Worm (Caenorhabditis elegans): ENCODE data around the gene F53A9.8.

Gene F53A9.8

ce11 chrX:8723127-8723600, 4.5 kb upstream of the F53A9.8 start, which contains the start of gene tnt-2:
Gene tnt-2 (minus strand): TSS chrX:8723550.
- TF ChIP-seq ceh-83 (GFP tag; optimal IDR thresholded peaks at IDR 0.05) (no peak), pha-4 (tag; optimal IDR thresholded peaks at IDR 0.05) (no peak), unc-39 (tag; optimal IDR thresholded peaks at IDR 0.05) (no peak), nhr-28 (tag; optimal IDR thresholded peaks at IDR 0.05) (no peak), ceh-43 (GFP tag; optimal IDR thresholded peaks at IDR 0.05) (no peak), M03D4.4 (tag; optimal IDR thresholded peaks at IDR 0.05) (no peak), mep-1 (tag; optimal IDR thresholded peaks at IDR 0.05) (no peak), lin-32 (GFP tag; optimal IDR thresholded peaks at IDR 0.05) (no peak), elt-1 (tag; optimal IDR thresholded peaks at IDR 0.05; ENCODE audit: borderline replicate concordance, insufficient read depth) (no peak), zip-8 (tag; optimal IDR thresholded peaks at IDR 0.05) (no peak), unc-62 (GFP tag; optimal IDR thresholded peaks at IDR 0.05) (no peak), nhr-2 (tag; optimal IDR thresholded peaks at IDR 0.05) (no peak), mab-5 (tag; optimal IDR thresholded peaks at IDR 0.05) (no peak), sptf-1 (tag; optimal IDR thresholded peaks at IDR 0.05) (no peak), snpc-4 (tag; optimal IDR thresholded peaks at IDR 0.05) (no peak), lsy-2 (tag; optimal IDR thresholded peaks at IDR 0.05) (no peak), ceh-39 (tag; optimal IDR thresholded peaks at IDR 0.05) (no peak), ztf-11 (tag; optimal IDR thresholded peaks at IDR 0.05) (no peak), cnd-1 (tag; optimal IDR thresholded peaks at IDR 0.05) (no peak)

- TF ChIP-seq ham-2 (GFP tag; optimal IDR thresholded peaks at IDR 0.05), result no peak
- no peak for TF ChIP-seq sem-2 (GFP tag; optimal IDR thresholded peaks at IDR 0.05)
- TF ChIP-seq elt-3 (tag; optimal IDR thresholded peaks at IDR 0.05), result no peak
- no peak for TF ChIP-seq sptf-1 (tag; optimal IDR thresholded peaks at IDR 0.05)
- no peak for TF ChIP-seq unc-120 (tag; optimal IDR thresholded peaks at IDR 0.05; ENCODE audit: poor library complexity, severe bottlenecking)
- TF ChIP-seq M03D4.4 (tag; optimal IDR thresholded peaks at IDR 0.05), result no peak
- TF ChIP-seq lsy-2 (tag; optimal IDR thresholded peaks at IDR 0.05), result no peak
- TF ChIP-seq nhr-12 (tag; optimal IDR thresholded peaks at IDR 0.05), result no peak
- no peak for TF ChIP-seq ceh-39 (tag; optimal IDR thresholded peaks at IDR 0.05)
- no peak for TF ChIP-seq elt-1 (tag; optimal IDR thresholded peaks at IDR 0.05; ENCODE audit: borderline replicate concordance, insufficient read depth)
- no peak for TF ChIP-seq unc-62 (GFP tag; optimal IDR thresholded peaks at IDR 0.05)
- no peak for TF ChIP-seq flh-1 (GFP tag; optimal IDR thresholded peaks at IDR 0.05)
- no peak for TF ChIP-seq mls-2 (tag; optimal IDR thresholded peaks at IDR 0.05)
- TF ChIP-seq nhr-76 (tag; optimal IDR thresholded peaks at IDR 0.05), result no peak
- no peak for TF ChIP-seq nhr-237 (tag; optimal IDR thresholded peaks at IDR 0.05)
- no peak for TF ChIP-seq ceh-83 (GFP tag; optimal IDR thresholded peaks at IDR 0.05)
Observed at ce11 chrX:8721273-8721672, 2.6 kb upstream of the F53A9.8 start.

ce11 chrX:8720658-8721057, 2.0 kb upstream of the F53A9.8 start, which contains the start of gene F53A9.9:
Gene F53A9.9 (minus strand): TSS chrX:8720758.
- no peak for TF ChIP-seq nhr-2 (tag; optimal IDR thresholded peaks at IDR 0.05)
- TF ChIP-seq unc-120 (tag; optimal IDR thresholded peaks at IDR 0.05; ENCODE audit: poor library complexity, severe bottlenecking), result no peak
- TF ChIP-seq ceh-43 (GFP tag; optimal IDR thresholded peaks at IDR 0.05), result no peak
- TF ChIP-seq pha-4 (tag; optimal IDR thresholded peaks at IDR 0.05), result no peak
- TF ChIP-seq ces-1 (GFP tag; optimal IDR thresholded peaks at IDR 0.05), result no peak
- TF ChIP-seq mls-2 (tag; optimal IDR thresholded peaks at IDR 0.05), result no peak
- no peak for TF ChIP-seq tbx-8 (GFP tag; optimal IDR thresholded peaks at IDR 0.05)
- TF ChIP-seq lin-13 (tag; optimal IDR thresholded peaks at IDR 0.05), result no peak
- no peak for TF ChIP-seq ceh-83 (GFP tag; optimal IDR thresholded peaks at IDR 0.05)
- no peak for TF ChIP-seq zip-8 (tag; optimal IDR thresholded peaks at IDR 0.05)
- no peak for TF ChIP-seq lsy-2 (tag; optimal IDR thresholded peaks at IDR 0.05)
- TF ChIP-seq M03D4.4 (tag; optimal IDR thresholded peaks at IDR 0.05), result no peak
- no peak for TF ChIP-seq nhr-28 (tag; optimal IDR thresholded peaks at IDR 0.05)
- TF ChIP-seq nhr-12 (tag; optimal IDR thresholded peaks at IDR 0.05), result no peak
- no peak for TF ChIP-seq snpc-4 (tag; optimal IDR thresholded peaks at IDR 0.05)
- TF ChIP-seq cnd-1 (tag; optimal IDR thresholded peaks at IDR 0.05), result no peak
- no peak for TF ChIP-seq elt-1 (tag; optimal IDR thresholded peaks at IDR 0.05; ENCODE audit: borderline replicate concordance, insufficient read depth)

ce11 chrX:8719888-8720287, 1.2 kb upstream of the F53A9.8 start:
- TF ChIP-seq hlh-1 (tag; optimal IDR thresholded peaks at IDR 0.05) (no peak), mab-5 (tag; optimal IDR thresholded peaks at IDR 0.05) (no peak), zip-8 (tag; optimal IDR thresholded peaks at IDR 0.05) (no peak), unc-62 (GFP tag; optimal IDR thresholded peaks at IDR 0.05) (no peak), nhr-76 (tag; optimal IDR thresholded peaks at IDR 0.05) (no peak), sptf-1 (tag; optimal IDR thresholded peaks at IDR 0.05) (no peak), elt-1 (tag; optimal IDR thresholded peaks at IDR 0.05; ENCODE audit: borderline replicate concordance, insufficient read depth) (no peak), unc-120 (tag; optimal IDR thresholded peaks at IDR 0.05; ENCODE audit: poor library complexity, severe bottlenecking) (no peak), drap-1 (GFP tag; optimal IDR thresholded peaks at IDR 0.05) (no peak)

All from whole organism, mixed stage, embryonic.